Worm (Caenorhabditis elegans) whole organism, dauer: ENCODE measurements around the gene jhdm-1.

Experiments used
- unc-62 ChIP-seq: sonication (generic microtip); optimal IDR thresholded peaks from 2 replicates; lab custom pipeline; 2017; ENCODE audit warnings: missing biosample characterization, missing genetic modification reagents, missing genetic modification characterization

The jhdm-1 gene

DNA sequence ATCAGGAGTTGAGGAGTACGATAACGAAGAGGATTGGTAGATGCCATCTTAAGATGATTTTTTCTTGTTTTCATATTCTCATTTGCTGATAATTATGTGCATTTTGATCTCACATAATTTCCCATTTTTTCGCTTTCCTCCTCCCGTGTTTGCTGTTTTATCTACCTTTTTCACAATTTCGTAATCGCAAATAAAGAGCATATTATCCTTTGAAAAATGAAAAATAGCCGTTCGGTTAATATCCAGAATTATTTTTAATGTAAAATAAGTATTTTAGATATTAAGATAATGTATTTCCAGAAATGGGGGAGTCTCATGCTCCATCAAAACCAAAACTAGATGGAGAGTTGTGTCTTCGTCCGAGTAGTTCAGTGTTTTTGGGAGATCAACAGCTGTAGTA lies 21.3 kb upstream of the jhdm-1 start, which contains the start of gene vps-16:
Gene vps-16 (plus strand): TSS at position 301 of the 400 bp plus-strand sequence.
- TF ChIP-seq unc-62 (GFP tag; lab: Kevin White, UChicago) = no peak

DNA sequence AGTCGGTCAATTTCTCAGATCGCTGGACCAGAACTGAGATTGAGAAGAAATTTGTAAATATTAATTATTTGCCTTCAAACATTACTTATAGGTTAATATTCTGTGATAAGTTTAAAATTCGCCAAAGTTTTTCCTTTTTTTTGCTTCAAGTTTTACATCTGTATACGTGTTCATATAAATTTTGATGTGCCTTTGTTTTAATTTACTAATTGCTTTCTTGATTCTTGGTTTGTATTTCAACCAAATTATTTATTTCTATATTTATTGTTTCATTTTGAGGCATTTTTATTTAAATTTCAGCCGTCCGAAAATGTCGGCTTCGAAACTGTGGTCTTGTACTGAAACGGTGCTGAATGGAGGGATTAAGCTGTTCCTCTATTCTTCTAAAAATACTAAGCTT lies 18.0 kb upstream of the jhdm-1 start, which contains the start of gene C05D11.1:
Gene C05D11.1 (plus strand): TSS at position 301 of the 400 bp plus-strand sequence.
- no peak for TF ChIP-seq unc-62 (GFP tag; lab: Kevin White, UChicago)

DNA sequence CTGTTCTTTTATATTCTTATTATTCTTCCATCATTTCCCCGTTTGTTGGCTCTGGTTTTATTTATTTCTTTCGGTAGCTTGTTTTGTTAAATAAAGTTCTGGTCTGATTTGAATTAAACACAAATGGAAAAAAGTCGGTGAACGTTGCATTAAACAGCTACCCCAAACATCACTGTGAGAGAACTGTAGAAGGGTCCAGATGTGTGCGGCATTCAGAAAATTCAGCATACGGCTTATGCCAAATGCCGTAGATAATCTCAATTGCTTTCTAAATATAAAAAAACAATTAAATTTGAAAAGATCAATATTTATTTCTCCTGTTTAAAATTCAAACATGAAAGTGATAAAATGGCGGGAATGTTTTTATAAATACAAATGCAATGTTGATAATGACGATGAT lies 14.4 kb upstream of the jhdm-1 start:
- TF ChIP-seq unc-62 (GFP tag; lab: Kevin White, UChicago) = no peak

DNA sequence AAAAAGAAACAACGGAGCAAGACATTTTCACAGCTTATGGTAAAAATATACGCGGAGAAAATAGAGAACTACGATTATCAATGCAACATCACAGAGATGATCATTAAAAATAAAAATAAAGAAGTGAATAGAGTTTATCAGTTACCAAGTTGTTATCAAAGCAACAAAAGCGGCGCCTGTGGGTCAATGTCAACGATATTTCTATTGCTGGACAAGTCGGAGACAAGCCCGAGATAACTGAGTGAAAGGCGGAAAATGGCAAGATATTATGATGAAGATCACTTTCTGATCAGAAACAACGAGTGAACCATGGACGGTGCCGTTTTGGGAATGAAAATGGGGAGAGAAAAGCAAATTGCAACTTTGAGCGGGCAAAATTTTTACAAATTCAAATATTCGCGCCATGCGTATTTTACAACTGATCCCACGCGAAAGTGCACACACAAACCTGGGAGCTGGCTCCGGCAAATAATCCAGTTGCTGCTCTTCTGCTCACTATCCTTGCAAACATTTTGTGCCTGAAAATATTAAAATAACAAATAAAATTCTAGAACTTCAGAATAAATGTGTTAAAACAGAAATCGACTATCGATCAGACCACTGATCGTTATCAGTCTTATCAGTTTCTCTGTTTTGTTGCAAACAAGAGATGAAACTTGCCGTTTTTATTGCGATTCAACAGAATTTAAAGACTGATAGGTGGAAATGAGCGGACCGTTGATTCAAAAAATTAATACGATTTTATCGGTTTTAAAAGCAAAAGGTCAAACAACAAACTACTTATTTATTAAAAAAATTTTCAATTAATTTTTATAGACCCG lies 11.8 kb upstream of the jhdm-1 start, which contains the start of gene mel-32:
Gene mel-32 (minus strand): TSS at position 696 of the 821 bp plus-strand sequence.
- TF ChIP-seq unc-62 (GFP tag; lab: Kevin White, UChicago) = no peak

DNA sequence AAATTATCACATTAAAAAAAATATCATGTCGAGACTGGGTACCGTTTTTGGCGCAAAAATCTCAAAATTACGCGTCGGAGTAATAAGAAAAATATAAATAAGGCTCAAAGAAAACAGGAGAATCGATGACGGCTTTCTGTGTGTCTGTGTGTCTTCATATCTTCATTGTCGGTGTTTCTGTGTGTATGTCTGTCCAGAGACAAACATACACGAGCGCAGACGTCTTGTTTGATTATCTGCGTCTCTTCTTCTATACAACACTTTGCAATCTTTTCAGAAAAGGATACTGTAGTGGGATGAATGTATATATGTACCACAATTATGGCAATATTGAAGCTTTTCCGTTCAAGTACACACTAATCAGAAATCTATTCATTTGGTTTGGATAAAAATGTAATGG lies 9.9 kb upstream of the jhdm-1 start, which contains the start of gene C05D11.13:
Gene C05D11.13 (minus strand): TSS at position 252 of the 400 bp plus-strand sequence.
- no peak for TF ChIP-seq unc-62 (GFP tag; lab: Kevin White, UChicago)

DNA sequence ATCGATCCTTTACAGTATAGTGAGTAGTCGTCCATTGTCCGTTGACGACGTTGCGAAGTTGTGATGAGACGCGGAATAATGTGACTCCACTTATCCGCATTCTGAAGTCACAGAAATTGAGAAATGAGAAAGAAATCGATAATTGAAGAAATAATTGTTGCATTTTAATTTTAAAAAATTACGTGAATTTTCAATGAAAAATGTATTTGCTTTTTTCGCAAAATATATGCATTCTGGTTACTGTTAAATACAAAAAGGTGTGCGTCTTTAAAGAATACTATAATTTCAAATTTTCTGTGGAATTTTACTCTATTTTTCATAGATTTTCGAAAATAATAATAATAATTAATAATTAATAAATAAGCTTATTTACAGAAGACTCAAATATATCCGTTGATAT lies 7.5 kb upstream of the jhdm-1 start, which contains the start of gene let-721:
Gene let-721 (minus strand): TSS at position 101 of the 400 bp plus-strand sequence.
- TF ChIP-seq unc-62 (GFP tag; lab: Kevin White, UChicago) = no peak

DNA sequence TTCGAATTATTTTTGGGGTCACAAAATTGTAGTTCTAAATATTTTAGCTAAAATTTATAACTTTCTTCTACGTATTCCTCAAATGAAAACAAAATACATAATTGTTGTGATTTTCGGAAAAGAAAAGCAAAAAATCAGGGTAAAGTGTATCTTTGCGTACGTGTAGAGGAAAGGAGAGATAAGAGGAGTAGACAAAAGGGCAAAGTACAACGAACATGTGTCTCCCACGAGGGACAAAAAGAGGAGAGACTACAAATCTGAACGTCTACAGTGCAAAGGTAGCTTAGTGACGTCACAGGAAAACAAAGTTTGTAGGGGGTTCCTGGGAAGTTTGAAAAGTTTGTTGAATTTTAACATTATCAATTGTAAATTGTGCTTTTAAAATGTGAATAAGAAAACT lies 6.8 kb upstream of the jhdm-1 start:
- TF ChIP-seq unc-62 (GFP tag; lab: Kevin White, UChicago) = no peak

DNA sequence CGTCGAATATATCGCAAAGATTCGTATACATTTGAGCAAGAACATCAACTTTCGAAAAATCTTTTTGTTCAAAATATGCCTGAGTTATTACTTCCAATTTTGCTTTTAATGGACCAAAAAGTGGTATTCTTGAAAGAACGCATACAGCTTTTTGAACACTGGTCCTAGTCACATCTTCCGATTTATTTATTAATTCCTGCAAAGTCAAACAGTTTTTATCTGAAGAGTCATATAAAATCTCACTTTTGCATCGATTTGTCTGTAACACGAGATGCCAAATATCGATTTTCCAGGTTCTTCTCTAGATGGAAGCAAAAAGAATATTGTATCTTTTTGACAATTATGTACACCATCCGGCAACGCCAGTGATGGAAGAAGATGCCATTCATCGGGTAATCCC lies 4.4 kb upstream of the jhdm-1 start:
- no peak for TF ChIP-seq unc-62 (GFP tag; lab: Kevin White, UChicago)

DNA sequence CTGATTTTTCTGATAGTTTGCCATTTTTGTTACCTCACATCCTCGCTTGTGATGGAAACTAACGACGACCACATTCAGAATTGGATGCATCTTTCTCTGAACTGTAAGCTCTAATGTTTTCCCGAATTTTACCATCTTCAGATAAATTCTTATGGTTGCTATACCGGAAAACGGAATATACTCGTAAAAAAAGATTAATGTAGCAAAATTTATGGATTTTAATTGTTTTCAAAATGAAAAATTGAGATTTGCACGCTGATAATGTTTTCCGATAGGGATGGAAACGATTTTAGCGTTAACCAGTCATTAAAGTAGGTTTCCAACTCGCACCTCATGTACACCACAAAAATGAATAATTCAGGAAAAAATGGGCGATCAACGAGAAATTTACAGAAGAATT lies 3.7 kb upstream of the jhdm-1 start, which contains the start of gene T26A5.6:
Gene T26A5.6 (minus strand): TSS at position 101 of the 400 bp plus-strand sequence.
- TF ChIP-seq unc-62 (GFP tag; lab: Kevin White, UChicago) = no peak

DNA sequence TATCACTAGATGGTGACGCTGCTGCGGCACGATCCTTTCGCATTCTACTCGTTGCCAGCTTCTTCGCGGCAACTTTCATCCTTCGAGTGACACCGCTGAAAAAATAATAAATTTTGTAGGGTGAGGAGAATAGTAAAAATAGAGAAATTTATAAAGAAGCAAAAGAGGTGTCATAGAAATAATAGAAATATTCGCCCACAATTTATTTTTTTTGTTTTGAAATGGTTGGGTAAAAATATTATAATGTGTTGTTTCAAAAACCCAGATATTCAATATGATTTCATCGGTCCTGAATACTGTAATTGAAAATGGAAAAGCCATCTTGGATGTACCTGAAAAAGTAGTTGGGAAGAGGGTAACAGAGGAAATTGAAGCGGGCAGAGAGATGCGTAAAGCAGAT lies 2.0 kb upstream of the jhdm-1 start, which contains the start of gene set-1:
Gene set-1 (minus strand): TSS at position 101 of the 400 bp plus-strand sequence.
- no peak for TF ChIP-seq unc-62 (GFP tag; lab: Kevin White, UChicago)

DNA sequence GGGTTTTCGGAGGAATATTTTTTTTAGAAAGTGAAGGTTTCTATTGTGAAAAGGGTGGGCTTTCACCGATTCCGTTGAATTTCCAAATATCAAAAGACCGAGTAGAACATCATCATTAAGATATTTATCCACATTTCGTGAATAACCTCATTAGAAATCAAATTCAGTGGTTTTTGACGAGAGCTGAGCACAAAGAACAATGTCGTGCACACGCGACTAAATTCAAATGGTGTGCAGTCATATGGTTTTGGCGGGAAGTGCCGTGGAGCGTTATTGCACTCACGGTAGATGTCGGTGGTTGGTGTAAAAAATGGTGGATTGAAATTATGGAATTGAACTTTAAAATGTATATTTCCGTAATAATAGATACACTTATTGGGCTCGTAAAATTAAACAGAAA lies 1.6 kb upstream of the jhdm-1 start:
- no peak for TF ChIP-seq unc-62 (GFP tag; lab: Kevin White, UChicago)

DNA sequence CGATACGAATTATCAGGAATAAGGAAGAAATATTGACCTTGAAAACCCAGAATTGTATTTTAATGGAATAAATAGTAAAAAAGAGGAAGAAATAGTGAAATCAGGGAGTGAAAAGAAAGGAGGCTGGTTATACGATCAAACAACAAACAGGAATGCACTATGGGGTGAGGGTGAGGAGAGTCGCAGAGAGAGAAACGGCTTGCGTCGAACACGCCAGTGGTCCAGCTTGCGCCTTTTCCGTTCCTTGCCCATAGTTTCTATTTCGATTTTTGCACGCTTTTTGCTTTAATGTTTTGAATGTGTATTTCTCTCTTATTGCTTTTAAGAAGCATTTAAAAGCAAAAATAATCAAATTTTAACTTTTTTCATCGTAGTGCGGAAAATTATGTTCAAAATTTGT lies 618 bp upstream of the jhdm-1 start:
- TF ChIP-seq unc-62 (GFP tag; lab: Kevin White, UChicago) = no peak

DNA sequence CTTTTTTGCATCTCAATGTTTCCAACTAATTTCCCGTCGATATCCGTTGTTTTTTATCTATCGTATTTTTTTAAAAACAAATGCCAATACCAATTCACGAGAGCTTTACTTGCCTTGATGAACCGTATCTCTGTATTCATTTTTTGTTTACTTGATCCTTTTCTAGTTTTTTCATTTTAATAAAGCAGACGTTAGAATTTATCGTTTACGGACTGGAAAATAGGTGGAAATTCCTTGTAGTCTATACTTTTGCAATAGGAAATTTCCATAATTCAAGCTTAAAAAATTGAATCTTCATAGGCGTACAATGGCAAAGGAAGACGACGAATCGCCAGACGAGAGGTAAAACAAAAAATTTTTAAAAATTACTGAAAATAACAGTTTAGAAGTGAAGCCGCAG lies 5.5 kb downstream of the jhdm-1 start, which contains the start of gene algn-1:
Gene algn-1 (plus strand): TSS at position 301 of the 400 bp plus-strand sequence.
- TF ChIP-seq unc-62 (GFP tag; lab: Kevin White, UChicago) = no peak

DNA sequence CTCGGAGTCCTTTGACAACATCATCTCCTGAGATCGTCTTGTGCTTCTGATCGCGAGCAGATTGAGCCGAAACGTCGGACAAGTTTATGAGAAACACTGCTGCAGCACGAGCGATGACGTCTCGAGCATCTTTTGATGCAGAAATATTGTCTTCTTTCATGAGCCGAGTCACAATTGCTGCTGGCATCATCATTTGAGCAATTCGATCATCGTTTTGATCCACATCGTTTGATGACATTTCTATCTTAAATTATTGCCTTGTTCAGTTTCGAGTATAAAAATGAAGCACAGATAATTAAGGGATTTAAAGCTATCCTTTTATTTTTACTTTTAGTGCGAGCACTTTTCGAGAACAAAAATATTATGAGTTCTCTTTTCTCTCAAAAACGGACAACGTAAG lies 8.3 kb downstream of the jhdm-1 start, which contains the start of gene T26A5.8:
Gene T26A5.8 (minus strand): TSS at position 247 of the 400 bp plus-strand sequence.
- TF ChIP-seq unc-62 (GFP tag; lab: Kevin White, UChicago) = no peak

DNA sequence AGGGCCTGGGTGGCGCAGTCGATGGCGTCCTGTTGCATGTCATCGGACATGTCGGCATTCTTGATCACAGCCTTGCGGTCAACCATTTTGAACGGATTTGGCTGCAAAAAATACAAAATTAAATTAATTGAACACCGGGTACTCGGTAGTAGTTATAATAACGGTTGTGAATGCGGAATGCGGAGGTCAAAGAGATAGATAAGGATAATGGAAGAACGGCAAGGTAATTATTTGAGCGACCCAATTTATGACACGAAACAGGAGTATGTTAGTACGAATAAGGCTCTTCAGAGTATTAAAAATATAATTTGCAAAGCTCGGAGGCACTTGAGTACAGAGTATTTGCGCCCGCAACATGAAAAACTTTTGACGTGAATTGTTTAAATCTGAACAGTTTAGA lies 9.4 kb downstream of the jhdm-1 start, which contains the start of gene dlc-1:
Gene dlc-1 (minus strand): TSS at position 101 of the 400 bp plus-strand sequence.
- TF ChIP-seq unc-62 (GFP tag; lab: Kevin White, UChicago) = no peak

DNA sequence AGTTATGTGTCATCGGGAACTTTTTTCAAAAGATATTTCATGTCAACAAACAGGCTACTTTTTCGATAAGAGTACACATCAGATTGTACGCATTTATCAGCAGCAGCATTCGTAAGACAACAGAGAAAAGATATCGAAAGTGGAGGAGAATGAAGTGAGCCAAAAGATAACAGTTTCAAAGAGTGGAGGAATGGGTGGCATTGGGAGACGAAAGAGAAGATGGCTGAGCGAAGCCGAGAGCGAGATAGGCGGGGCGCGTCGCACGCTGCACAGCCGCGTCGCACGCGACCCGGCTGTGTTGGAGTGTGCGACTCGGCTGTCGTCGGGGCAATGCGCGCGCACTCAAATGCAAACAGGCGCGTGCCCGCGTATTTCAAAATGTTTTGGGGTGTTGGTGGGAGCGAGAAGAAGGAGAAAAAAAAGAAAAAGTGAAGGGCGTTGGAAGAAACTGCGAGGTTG lies 9.9 kb downstream of the jhdm-1 start:
- TF ChIP-seq unc-62 (GFP tag; lab: Kevin White, UChicago) = no peak
